Fruit fly (Drosophila melanogaster): ENCODE measurements around the gene CG33771.
A peak's percentile ranks its signal among the peaks of the same experiment; 100 is the strongest.

dm6 chr3L:22665110-22665509 is 15.9 kb downstream of the CG33771 start:
- TF ChIP-seq CG33557 (GFP tag; optimal IDR thresholded peaks at IDR 0.05) (no peak), Poxn (GFP tag; IDR thresholded peaks at IDR 0.05) (no peak), hth (optimal IDR thresholded peaks at IDR 0.05) (no peak), wor (GFP tag; IDR thresholded peaks at IDR 0.05) (no peak), CG14441 (GFP tag; IDR thresholded peaks at IDR 0.05) (no peak), gem (tag; optimal IDR thresholded peaks at IDR 0.05) (no peak), CG7987 (GFP tag; optimal IDR thresholded peaks at IDR 0.05) (no peak), pros (GFP tag; optimal IDR thresholded peaks at IDR 0.05) (no peak), CG15514 (GFP tag; optimal IDR thresholded peaks at IDR 0.05) (no peak), CrebB (tag; optimal IDR thresholded peaks at IDR 0.05) (no peak), MBD-R2 (GFP tag; IDR thresholded peaks at IDR 0.05) (no peak), eyg (GFP tag; optimal IDR thresholded peaks at IDR 0.05) (no peak), CG18599 (GFP tag; optimal IDR thresholded peaks at IDR 0.05) (peak; percentile 20), CG12769 (tag; optimal IDR thresholded peaks at IDR 0.05) (peak; percentile 44)
